Worm (Caenorhabditis elegans): Measurements from ENCODE around the gene col-168.

col-168 gene

ce11 chrX:6350016-6350415 is 23.8 kb downstream of the col-168 start, which contains the start of gene C03B1.6:
TSS of gene C03B1.6 (plus strand) at chrX:6350316.
- TF ChIP-seq ets-7 (tag; optimal IDR thresholded peaks at IDR 0.05) (no peak), tbx-37 (GFP tag; conservative IDR thresholded peaks at IDR 0.05) (no peak), pes-1 (GFP tag; IDR thresholded peaks at IDR 0.05) (no peak), B0310.2 (tag; optimal IDR thresholded peaks at IDR 0.05) (no peak), sea-1 (GFP tag; conservative IDR thresholded peaks at IDR 0.05) (no peak), scrt-1 (GFP tag; IDR thresholded peaks at IDR 0.05) (no peak), hnd-1 (tag; optimal IDR thresholded peaks at IDR 0.05) (no peak), hmg-4 (GFP tag; optimal IDR thresholded peaks at IDR 0.05) (no peak), tra-4 (tag; optimal IDR thresholded peaks at IDR 0.05) (no peak)

DNA sequence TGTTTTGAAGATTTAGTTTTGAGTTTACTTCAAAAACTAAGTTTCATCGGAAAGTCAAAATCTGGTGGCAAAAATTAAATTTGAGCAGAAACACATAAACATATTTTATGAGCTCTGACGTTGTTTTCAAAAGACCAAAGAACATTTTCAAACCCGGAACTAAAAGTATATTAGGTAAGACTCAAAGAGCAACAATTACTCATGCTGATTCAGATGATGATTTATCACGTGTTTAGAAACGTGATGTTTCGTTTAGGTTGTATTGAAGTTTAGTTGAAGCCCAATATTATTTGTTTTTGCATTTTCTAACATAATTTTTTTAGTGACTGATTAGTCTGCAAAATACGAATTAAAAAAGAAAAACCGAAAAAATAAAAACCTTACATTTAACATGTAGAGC is 27.6 kb downstream of the col-168 start:
- TF ChIP-seq flt-1 (GFP tag; IDR thresholded peaks at IDR 0.05): no peak
- TF ChIP-seq ets-7 (tag; optimal IDR thresholded peaks at IDR 0.05): no peak
- TF ChIP-seq B0310.2 (tag; optimal IDR thresholded peaks at IDR 0.05): no peak
- TF ChIP-seq ceh-13 (GFP tag; optimal IDR thresholded peaks at IDR 0.05): no peak
- TF ChIP-seq sea-1 (GFP tag; conservative IDR thresholded peaks at IDR 0.05): no peak
- no peak for TF ChIP-seq hmg-4 (GFP tag; optimal IDR thresholded peaks at IDR 0.05)
- TF ChIP-seq F13C5.2 (tag; optimal IDR thresholded peaks at IDR 0.05): no peak
- TF ChIP-seq hmbx-1 (tag; optimal IDR thresholded peaks at IDR 0.05): no peak
- no peak for TF ChIP-seq tbx-11 (GFP tag; IDR thresholded peaks at IDR 0.05)
- TF ChIP-seq ama-1 (optimal IDR thresholded peaks at IDR 0.05): no peak
- TF ChIP-seq tbx-37 (GFP tag; conservative IDR thresholded peaks at IDR 0.05): no peak
- TF ChIP-seq aly-1 (tag; optimal IDR thresholded peaks at IDR 0.05): no peak
- TF ChIP-seq ceh-36 (tag; optimal IDR thresholded peaks at IDR 0.05): no peak
- TF ChIP-seq tra-4 (tag; optimal IDR thresholded peaks at IDR 0.05): no peak
- TF ChIP-seq hnd-1 (tag; optimal IDR thresholded peaks at IDR 0.05): no peak
- TF ChIP-seq pes-1 (GFP tag; IDR thresholded peaks at IDR 0.05): no peak
- TF ChIP-seq scrt-1 (GFP tag; IDR thresholded peaks at IDR 0.05): no peak

DNA sequence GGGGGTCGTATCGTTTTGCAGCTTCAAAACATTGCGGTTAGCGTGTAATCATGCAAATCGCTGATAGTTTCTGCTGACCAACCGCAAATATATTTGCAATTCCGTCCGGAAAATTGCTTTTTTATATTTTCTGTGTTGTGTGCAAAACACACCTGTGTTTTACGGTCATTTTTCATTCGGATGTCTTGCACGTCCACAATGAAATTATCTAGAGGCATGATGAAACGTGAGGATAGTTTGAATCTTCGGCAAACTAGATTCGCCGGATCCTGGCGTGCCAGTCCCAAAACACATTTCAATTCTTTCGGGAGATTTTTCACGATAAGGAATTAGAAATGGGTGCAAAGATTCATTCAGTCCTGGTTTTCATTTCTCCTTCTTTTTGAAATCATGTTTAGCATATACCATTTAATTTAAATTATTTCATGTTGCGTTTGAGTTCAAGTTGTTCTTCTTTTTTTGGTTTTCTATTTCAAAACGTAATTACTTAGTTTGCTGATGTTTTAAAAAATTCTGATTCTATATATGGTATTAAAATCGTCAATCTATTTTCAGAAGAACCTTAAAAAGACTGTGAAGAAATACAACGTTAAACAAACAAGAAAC is 28.9 kb downstream of the col-168 start, which contains the start of gene C03B1.5:
C03B1.5 (plus strand) TSS at position 556 of the 606 bp plus-strand sequence.
- TF ChIP-seq hmg-4 (GFP tag; optimal IDR thresholded peaks at IDR 0.05) (no peak), sea-1 (GFP tag; conservative IDR thresholded peaks at IDR 0.05) (no peak), tbx-11 (GFP tag; IDR thresholded peaks at IDR 0.05) (no peak), ceh-13 (GFP tag; optimal IDR thresholded peaks at IDR 0.05) (no peak), tbx-37 (GFP tag; conservative IDR thresholded peaks at IDR 0.05) (no peak), ama-1 (optimal IDR thresholded peaks at IDR 0.05) (no peak), ets-7 (tag; optimal IDR thresholded peaks at IDR 0.05) (no peak), scrt-1 (GFP tag; IDR thresholded peaks at IDR 0.05) (no peak), F13C5.2 (tag; optimal IDR thresholded peaks at IDR 0.05) (no peak), tra-4 (tag; optimal IDR thresholded peaks at IDR 0.05) (no peak), hmbx-1 (tag; optimal IDR thresholded peaks at IDR 0.05) (no peak), ceh-36 (tag; optimal IDR thresholded peaks at IDR 0.05) (no peak), aly-1 (tag; optimal IDR thresholded peaks at IDR 0.05) (no peak)

ce11 chrX:6357772-6358171 is 31.6 kb downstream of the col-168 start, which contains the start of gene C03B1.10:
TSS of gene C03B1.10 (minus strand) at chrX:6357872.
- no peak for TF ChIP-seq B0310.2 (tag; optimal IDR thresholded peaks at IDR 0.05)
- no peak for TF ChIP-seq pes-1 (GFP tag; IDR thresholded peaks at IDR 0.05)
- TF ChIP-seq ceh-36 (tag; optimal IDR thresholded peaks at IDR 0.05): no peak
- no peak for TF ChIP-seq F13C5.2 (tag; optimal IDR thresholded peaks at IDR 0.05)
- TF ChIP-seq aly-1 (tag; optimal IDR thresholded peaks at IDR 0.05): no peak
- TF ChIP-seq hnd-1 (tag; optimal IDR thresholded peaks at IDR 0.05): no peak
- no peak for TF ChIP-seq sea-1 (GFP tag; conservative IDR thresholded peaks at IDR 0.05)
- TF ChIP-seq ama-1 (optimal IDR thresholded peaks at IDR 0.05): no peak
- no peak for TF ChIP-seq scrt-1 (GFP tag; IDR thresholded peaks at IDR 0.05)
- no peak for TF ChIP-seq tra-4 (tag; optimal IDR thresholded peaks at IDR 0.05)
- TF ChIP-seq flt-1 (GFP tag; IDR thresholded peaks at IDR 0.05): no peak
- TF ChIP-seq hmg-4 (GFP tag; optimal IDR thresholded peaks at IDR 0.05): no peak
- no peak for TF ChIP-seq hmbx-1 (tag; optimal IDR thresholded peaks at IDR 0.05)
- no peak for TF ChIP-seq tbx-11 (GFP tag; IDR thresholded peaks at IDR 0.05)
- no peak for TF ChIP-seq ets-7 (tag; optimal IDR thresholded peaks at IDR 0.05)

- no peak for TF ChIP-seq pes-1 (GFP tag; IDR thresholded peaks at IDR 0.05)
- no peak for TF ChIP-seq sea-1 (GFP tag; conservative IDR thresholded peaks at IDR 0.05)
- TF ChIP-seq flt-1 (GFP tag; IDR thresholded peaks at IDR 0.05): no peak
- no peak for TF ChIP-seq F13C5.2 (tag; optimal IDR thresholded peaks at IDR 0.05)
- TF ChIP-seq ama-1 (optimal IDR thresholded peaks at IDR 0.05): no peak
- TF ChIP-seq hmbx-1 (tag; optimal IDR thresholded peaks at IDR 0.05): no peak
- TF ChIP-seq hmg-4 (GFP tag; optimal IDR thresholded peaks at IDR 0.05): no peak
- no peak for TF ChIP-seq tbx-11 (GFP tag; IDR thresholded peaks at IDR 0.05)
- TF ChIP-seq ets-7 (tag; optimal IDR thresholded peaks at IDR 0.05): no peak
- TF ChIP-seq tbx-37 (GFP tag; conservative IDR thresholded peaks at IDR 0.05): no peak
- no peak for TF ChIP-seq tra-4 (tag; optimal IDR thresholded peaks at IDR 0.05)
- TF ChIP-seq hnd-1 (tag; optimal IDR thresholded peaks at IDR 0.05): no peak
- TF ChIP-seq aly-1 (tag; optimal IDR thresholded peaks at IDR 0.05): no peak
- no peak for TF ChIP-seq ceh-36 (tag; optimal IDR thresholded peaks at IDR 0.05)
Measured at ce11 chrX:6360077-6360476, 33.9 kb downstream of the col-168 start.

- no peak for TF ChIP-seq F13C5.2 (tag; optimal IDR thresholded peaks at IDR 0.05)
- TF ChIP-seq B0310.2 (tag; optimal IDR thresholded peaks at IDR 0.05): no peak
- no peak for TF ChIP-seq ama-1 (optimal IDR thresholded peaks at IDR 0.05)
- TF ChIP-seq scrt-1 (GFP tag; IDR thresholded peaks at IDR 0.05): no peak
- TF ChIP-seq sea-1 (GFP tag; conservative IDR thresholded peaks at IDR 0.05): no peak
- no peak for TF ChIP-seq pes-1 (GFP tag; IDR thresholded peaks at IDR 0.05)
- TF ChIP-seq tra-4 (tag; optimal IDR thresholded peaks at IDR 0.05): no peak
- no peak for TF ChIP-seq hmbx-1 (tag; optimal IDR thresholded peaks at IDR 0.05)
- TF ChIP-seq ceh-13 (GFP tag; optimal IDR thresholded peaks at IDR 0.05): no peak
- no peak for TF ChIP-seq hmg-4 (GFP tag; optimal IDR thresholded peaks at IDR 0.05)
- no peak for TF ChIP-seq ceh-36 (tag; optimal IDR thresholded peaks at IDR 0.05)
- no peak for TF ChIP-seq tbx-37 (GFP tag; conservative IDR thresholded peaks at IDR 0.05)
- TF ChIP-seq hnd-1 (tag; optimal IDR thresholded peaks at IDR 0.05): no peak
- TF ChIP-seq tbx-11 (GFP tag; IDR thresholded peaks at IDR 0.05): no peak
- TF ChIP-seq ets-7 (tag; optimal IDR thresholded peaks at IDR 0.05): no peak
- TF ChIP-seq aly-1 (tag; optimal IDR thresholded peaks at IDR 0.05): no peak
- TF ChIP-seq flt-1 (GFP tag; IDR thresholded peaks at IDR 0.05): no peak
Measured at ce11 chrX:6360658-6361057, 34.5 kb downstream of the col-168 start, which contains the start of gene C03B1.14. TSS of gene C03B1.14 (minus strand) at chrX:6360758.

All from whole organism, early embryonic.